Worm (Caenorhabditis elegans): ENCODE measurements around the gene R13A5.7.

R13A5.7 gene

DNA sequence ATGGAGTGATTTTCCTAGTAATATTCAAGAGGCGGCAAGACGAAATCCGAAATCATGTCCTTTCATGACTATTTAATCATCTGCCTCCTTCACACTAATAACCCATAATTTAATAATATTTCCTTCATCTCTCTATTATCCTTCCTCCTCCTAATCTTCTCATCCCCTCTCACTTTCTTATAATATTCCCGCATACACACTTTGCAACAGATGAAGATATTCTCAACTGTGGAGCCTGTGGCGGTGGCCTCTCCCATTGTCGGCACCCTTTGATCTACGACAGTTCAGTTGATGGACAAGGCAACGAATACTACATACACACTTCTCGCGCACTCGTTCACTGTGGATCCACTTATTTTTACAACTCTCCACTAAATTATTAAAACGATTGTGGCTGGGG lies 11.3 kb downstream of the R13A5.7 start:
- no peak for TF ChIP-seq attf-6 (GFP tag; IDR thresholded peaks at IDR 0.05)
- no peak for TF ChIP-seq ztf-18 (tag; optimal IDR thresholded peaks at IDR 0.05)
- no peak for TF ChIP-seq aptf-2 (GFP tag; conservative IDR thresholded peaks at IDR 0.05)
- no peak for TF ChIP-seq ceh-100 (GFP tag; IDR thresholded peaks at IDR 0.05)
- no peak for TF ChIP-seq rec-8 (tag; optimal IDR thresholded peaks at IDR 0.05)
- TF ChIP-seq Y56A3A.18 (GFP tag; IDR thresholded peaks at IDR 0.05), result no peak
- no peak for TF ChIP-seq snpc-4 (GFP tag; optimal IDR thresholded peaks at IDR 0.05)
- TF ChIP-seq snpc-4 (tag; optimal IDR thresholded peaks at IDR 0.05), result no peak
- no peak for TF ChIP-seq cebp-1 (GFP tag; IDR thresholded peaks at IDR 0.05)
- no peak for TF ChIP-seq cebp-1 (tag; optimal IDR thresholded peaks at IDR 0.05)
- TF ChIP-seq ekl-4 (GFP tag; IDR thresholded peaks at IDR 0.05), result no peak
- no peak for TF ChIP-seq hlh-26 (GFP tag; conservative IDR thresholded peaks at IDR 0.05)
- TF ChIP-seq die-1 (tag; optimal IDR thresholded peaks at IDR 0.05), result no peak
- no peak for TF ChIP-seq lin-26 (GFP tag; IDR thresholded peaks at IDR 0.05)
- TF ChIP-seq hsf-1 (GFP tag; IDR thresholded peaks at IDR 0.05), result no peak
- TF ChIP-seq rpc-1 (optimal IDR thresholded peaks at IDR 0.05), result no peak
- no peak for TF ChIP-seq rpc-1 (tag; optimal IDR thresholded peaks at IDR 0.05)
- no peak for TF ChIP-seq gei-17 (GFP tag; optimal IDR thresholded peaks at IDR 0.05)
- no peak for TF ChIP-seq mcd-1 (GFP tag; IDR thresholded peaks at IDR 0.05)
- no peak for TF ChIP-seq bed-2 (GFP tag; IDR thresholded peaks at IDR 0.05)
- no peak for TF ChIP-seq nhr-90 (tag; optimal IDR thresholded peaks at IDR 0.05)
- TF ChIP-seq F52B5.7 (tag; optimal IDR thresholded peaks at IDR 0.05), result no peak
- TF ChIP-seq F39B2.1 (GFP tag; IDR thresholded peaks at IDR 0.05), result no peak

DNA sequence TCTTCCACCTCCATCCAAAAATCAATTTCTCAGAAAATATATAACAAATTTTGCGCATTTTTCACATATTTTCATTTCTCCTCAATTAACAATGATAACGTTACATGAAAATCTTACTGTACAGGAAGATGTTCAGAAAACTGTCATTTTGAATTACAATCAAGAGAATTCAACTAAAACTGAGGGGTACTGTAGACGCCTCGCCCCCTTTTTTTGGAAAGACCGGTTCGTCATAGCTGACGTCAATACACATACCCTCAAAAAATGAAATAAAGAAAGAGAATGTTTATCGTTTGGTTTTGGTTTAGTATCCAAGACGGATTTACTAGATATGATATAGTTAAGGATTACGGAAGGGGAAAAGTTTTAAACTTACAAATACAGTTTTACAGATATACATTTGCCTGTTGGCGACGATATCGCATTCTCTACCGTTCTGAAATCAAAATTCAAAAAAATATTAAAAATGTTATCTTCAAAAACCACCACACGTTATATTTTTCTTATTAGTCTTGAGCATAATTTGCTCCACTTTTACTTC lies 11.9 kb downstream of the R13A5.7 start:
- TF ChIP-seq gei-17 (GFP tag; optimal IDR thresholded peaks at IDR 0.05) (no peak), ama-1 (optimal IDR thresholded peaks at IDR 0.05) (no peak), ama-1 (GFP tag; optimal IDR thresholded peaks at IDR 0.05) (no peak), egl-44 (GFP tag; IDR thresholded peaks at IDR 0.05) (no peak), hlh-26 (GFP tag; conservative IDR thresholded peaks at IDR 0.05) (no peak), zim-3 (tag; optimal IDR thresholded peaks at IDR 0.05) (no peak), sptf-2 (GFP tag; optimal IDR thresholded peaks at IDR 0.05) (no peak), lag-1 (GFP tag; IDR thresholded peaks at IDR 0.05) (no peak)

- TF ChIP-seq madf-6 (GFP tag; IDR thresholded peaks at IDR 0.05) (no peak), ceh-79 (tag; optimal IDR thresholded peaks at IDR 0.05) (no peak), ekl-4 (GFP tag; IDR thresholded peaks at IDR 0.05) (no peak), zim-3 (tag; optimal IDR thresholded peaks at IDR 0.05) (no peak), F49E8.2 (tag; optimal IDR thresholded peaks at IDR 0.05; ENCODE audit: insufficient read depth) (no peak), sdz-38 (tag; optimal IDR thresholded peaks at IDR 0.05) (no peak), hlh-26 (GFP tag; conservative IDR thresholded peaks at IDR 0.05) (no peak), atf-7 (tag; optimal IDR thresholded peaks at IDR 0.05) (no peak), ZK185.1 (tag; optimal IDR thresholded peaks at IDR 0.05; ENCODE audit: poor library complexity, severe bottlenecking) (no peak), sptf-2 (GFP tag; optimal IDR thresholded peaks at IDR 0.05) (no peak)
Observed at ce11 chrIII:7555360-7555759, 14.6 kb downstream of the R13A5.7 start, which contains the start of gene ceh-13. Gene ceh-13, plus strand, starts transcription at chrIII:7555660.

ce11 chrIII:7554697-7555145 lies 15.2 kb downstream of the R13A5.7 start:
- TF ChIP-seq nfyb-1 (GFP tag; IDR thresholded peaks at IDR 0.05) (peak; percentile 84), bed-2 (GFP tag; IDR thresholded peaks at IDR 0.05) (no peak)
